Fruit fly (Drosophila melanogaster) whole organism, embryonic: Measurements from ENCODE around the gene CG32428.

Source experiments
- Antp ChIP-seq: fragments of 200-800 bp; sonication (Bioruptor generic); optimal IDR thresholded peaks from 3 replicates; lab custom pipeline; 2016; ENCODE audit warnings: missing biosample characterization, missing genetic modification characterization
- Asciz ChIP-seq: fragments of 200-800 bp; sonication (Bioruptor generic); optimal IDR thresholded peaks from 2 replicates; lab custom pipeline; 2017; ENCODE audit warnings: missing biosample characterization, mild to moderate bottlenecking, missing genetic modification characterization, missing genetic modification reagents
- CG10209 ChIP-seq: fragments of 200-800 bp; sonication (Bioruptor generic); optimal IDR thresholded peaks from 3 replicates; lab custom pipeline; 2017; ENCODE audit warnings: missing biosample characterization, mild to moderate bottlenecking, missing genetic modification characterization, missing genetic modification reagents
- CG12236 ChIP-seq: fragments of 200-800 bp; sonication (Bioruptor generic); optimal IDR thresholded peaks from 2 replicates; lab custom pipeline; 2016; ENCODE audit warnings: missing biosample characterization, missing genetic modification characterization
- CG12299 ChIP-seq: fragments of 200-800 bp; sonication (Bioruptor generic); optimal IDR thresholded peaks from 2 replicates; lab custom pipeline; 2018; ENCODE audit warnings: missing biosample characterization, mild to moderate bottlenecking, missing genetic modification characterization
- CG15011 ChIP-seq: fragments of 200-800 bp; sonication (Bioruptor generic); optimal IDR thresholded peaks from 3 replicates; lab custom pipeline; 2018; ENCODE audit warnings: missing biosample characterization, mild to moderate bottlenecking, missing genetic modification characterization
- CG16813 ChIP-seq: fragments of 200-800 bp; sonication (Bioruptor generic); IDR thresholded peaks from 3 replicates; pipeline ENCODE4 v1.3.6; 2022; ENCODE audit warnings: missing biosample characterization, missing genetic modification characterization; ENCODE audit not compliant: partially characterized antibody
- CG1832 ChIP-seq: fragments of 200-800 bp; sonication (Bioruptor generic); optimal IDR thresholded peaks from 2 replicates; lab custom pipeline; 2017; ENCODE audit warnings: missing biosample characterization, mild to moderate bottlenecking, missing genetic modification characterization, inconsistent platforms
- CG18619 ChIP-seq: fragments of 200-800 bp; sonication (Bioruptor generic); optimal IDR thresholded peaks from 3 replicates; lab custom pipeline; 2017; ENCODE audit warnings: missing biosample characterization, mild to moderate bottlenecking, missing genetic modification characterization
- CG18764 ChIP-seq: fragments of 200-800 bp; sonication (Bioruptor generic); optimal IDR thresholded peaks from 3 replicates; lab custom pipeline; 2016; ENCODE audit warnings: missing biosample characterization, missing genetic modification characterization
- CG2889 ChIP-seq: fragments of 200-800 bp; sonication (Bioruptor generic); IDR thresholded peaks from 3 replicates; pipeline ENCODE4 v1.3.6; 2022; ENCODE audit warnings: missing biosample characterization, missing genetic modification characterization
- CG30020 ChIP-seq: fragments of 200-800 bp; optimal IDR thresholded peaks from 2 replicates; lab custom pipeline; 2019; ENCODE audit warnings: missing biosample characterization, mild to moderate bottlenecking, missing genetic modification characterization, moderate library complexity
- CG30403 ChIP-seq: fragments of 200-800 bp; sonication (Bioruptor generic); optimal IDR thresholded peaks from 3 replicates; lab custom pipeline; 2016; ENCODE audit warnings: missing biosample characterization, missing genetic modification characterization
- CG31388 ChIP-seq: fragments of 200-800 bp; sonication (Bioruptor generic); optimal IDR thresholded peaks from 2 replicates; lab custom pipeline; 2016; ENCODE audit warnings: missing biosample characterization, missing genetic modification characterization
- CG31441 ChIP-seq: fragments of 200-800 bp; sonication (Bioruptor generic); IDR thresholded peaks from 2 replicates; pipeline ENCODE4 v1.3.6; 2022; ENCODE audit warnings: missing biosample characterization, missing genetic modification characterization
- CG4360 ChIP-seq: fragments of 200-800 bp; sonication (Bioruptor generic); IDR thresholded peaks from 2 replicates; pipeline ENCODE4 v1.3.6; 2022; ENCODE audit warnings: missing biosample characterization, missing genetic modification characterization
- CG4424 ChIP-seq: fragments of 200-800 bp; sonication (Bioruptor generic); optimal IDR thresholded peaks from 3 replicates; lab custom pipeline; 2016; ENCODE audit warnings: missing biosample characterization, missing genetic modification characterization
- CG4820 ChIP-seq: fragments of 200-800 bp; sonication (Bioruptor generic); optimal IDR thresholded peaks from 3 replicates; lab custom pipeline; 2016; ENCODE audit warnings: missing biosample characterization, missing genetic modification characterization
- CG5245 ChIP-seq: fragments of 200-800 bp; sonication (Bioruptor generic); optimal IDR thresholded peaks from 3 replicates; lab custom pipeline; 2016; ENCODE audit warnings: missing biosample characterization, missing genetic modification characterization
- CG7271 ChIP-seq: fragments of 200-800 bp; sonication (Bioruptor generic); optimal IDR thresholded peaks from 2 replicates; lab custom pipeline; 2018; ENCODE audit warnings: missing biosample characterization, mild to moderate bottlenecking, missing genetic modification characterization, moderate library complexity
- CG8924 ChIP-seq: fragments of 200-800 bp; optimal IDR thresholded peaks from 3 replicates; lab custom pipeline; 2019; ENCODE audit warnings: missing biosample characterization, mild to moderate bottlenecking, missing genetic modification characterization, moderate library complexity
- Fer2 ChIP-seq: fragments of 200-800 bp; sonication (Bioruptor generic); optimal IDR thresholded peaks from 2 replicates; lab custom pipeline; 2018; ENCODE audit warnings: missing biosample characterization, mild to moderate bottlenecking, missing genetic modification characterization, moderate library complexity
- Gsc ChIP-seq: fragments of 200-800 bp; sonication (Bioruptor generic); IDR thresholded peaks from 2 replicates; pipeline ENCODE4 v1.3.6; 2022; ENCODE audit warnings: missing biosample characterization, missing genetic modification characterization
- HmgD ChIP-seq: fragments of 200-800 bp; sonication (Bioruptor generic); optimal IDR thresholded peaks from 3 replicates; lab custom pipeline; 2016; ENCODE audit warnings: missing biosample characterization, missing genetic modification characterization
- Nf-YC ChIP-seq: fragments of 200-800 bp; optimal IDR thresholded peaks from 3 replicates; lab custom pipeline; 2019; ENCODE audit warnings: missing biosample characterization, mild to moderate bottlenecking, missing genetic modification characterization, moderate library complexity
- Oaz ChIP-seq: fragments of 200-800 bp; sonication (Bioruptor generic); IDR thresholded peaks from 2 replicates; pipeline ENCODE4 v1.3.6; 2022; ENCODE audit warnings: missing biosample characterization, missing genetic modification characterization
- Optix ChIP-seq: fragments of 200-800 bp; sonication (Bioruptor generic); IDR thresholded peaks from 3 replicates; pipeline ENCODE4 v1.3.6; 2022; ENCODE audit warnings: missing biosample characterization, missing genetic modification characterization
- PHDP ChIP-seq: fragments of 200-800 bp; sonication (Bioruptor generic); optimal IDR thresholded peaks from 3 replicates; lab custom pipeline; 2018; ENCODE audit warnings: missing biosample characterization, mild to moderate bottlenecking, missing genetic modification characterization, moderate library complexity
- Spps ChIP-seq: fragments of 200-800 bp; sonication (Bioruptor generic); optimal IDR thresholded peaks from 2 replicates; lab custom pipeline; 2018; ENCODE audit warnings: missing biosample characterization, mild to moderate bottlenecking, missing genetic modification characterization
- Usf ChIP-seq: fragments of 200-800 bp; sonication (Bioruptor generic); optimal IDR thresholded peaks from 2 replicates; lab custom pipeline; 2017; ENCODE audit warnings: missing genotype, missing biosample characterization, missing genetic modification characterization
- Xrp1 ChIP-seq: fragments of 200-800 bp; sonication (Bioruptor generic); IDR thresholded peaks from 2 replicates; pipeline ENCODE4 v1.3.6; 2022; ENCODE audit warnings: missing biosample characterization, missing genetic modification characterization
- abd-A ChIP-seq: fragments of 200-800 bp; sonication (Bioruptor generic); optimal IDR thresholded peaks from 3 replicates; lab custom pipeline; 2019; ENCODE audit warnings: missing biosample characterization, mild to moderate bottlenecking, missing genetic modification characterization, moderate library complexity
- dm ChIP-seq: fragments of 200-800 bp; sonication (Bioruptor generic); optimal IDR thresholded peaks from 3 replicates; lab custom pipeline; 2016; ENCODE audit warnings: missing biosample characterization, missing genetic modification characterization
- dmrt11E ChIP-seq: fragments of 200-800 bp; sonication (Bioruptor generic); optimal IDR thresholded peaks from 3 replicates; lab custom pipeline; 2018; ENCODE audit warnings: missing biosample characterization, mild to moderate bottlenecking, missing genetic modification characterization, moderate library complexity
- dpn ChIP-seq, 2 experiments: fragments of 200-800 bp; sonication (Bioruptor generic); optimal IDR thresholded peaks; 3 replicates each; lab custom pipeline; 2016; ENCODE audit warnings: missing biosample characterization in 2 of 2, missing genetic modification characterization in 2 of 2
- ems ChIP-seq: fragments of 200-800 bp; sonication (Bioruptor generic); optimal IDR thresholded peaks from 3 replicates; lab custom pipeline; 2016; ENCODE audit warnings: missing biosample characterization, missing genetic modification characterization
- en ChIP-seq: fragments of 200-800 bp; sonication (Bioruptor generic); optimal IDR thresholded peaks from 2 replicates; lab custom pipeline; 2016; ENCODE audit warnings: missing biosample characterization, missing genetic modification characterization
- exex ChIP-seq: fragments of 200-800 bp; sonication (Bioruptor generic); optimal IDR thresholded peaks from 4 replicates; lab custom pipeline; 2018; ENCODE audit warnings: missing biosample characterization, mild to moderate bottlenecking, missing genetic modification characterization, moderate library complexity
- gem ChIP-seq: fragments of 200-800 bp; sonication (Bioruptor generic); optimal IDR thresholded peaks from 2 replicates; lab custom pipeline; 2019; ENCODE audit warnings: missing biosample characterization, mild to moderate bottlenecking, missing genetic modification characterization, moderate library complexity
- grau ChIP-seq: fragments of 200-800 bp; optimal IDR thresholded peaks from 3 replicates; lab custom pipeline; 2019; ENCODE audit warnings: missing biosample characterization, mild to moderate bottlenecking, missing genetic modification characterization, moderate library complexity
- jing ChIP-seq: fragments of 200-800 bp; sonication (Bioruptor generic); optimal IDR thresholded peaks from 2 replicates; lab custom pipeline; 2018; ENCODE audit warnings: missing biosample characterization, mild to moderate bottlenecking, missing genetic modification characterization
- nau ChIP-seq: fragments of 200-800 bp; sonication (Bioruptor generic); optimal IDR thresholded peaks from 3 replicates; lab custom pipeline; 2017; ENCODE audit warnings: missing biosample characterization, mild to moderate bottlenecking, missing genetic modification characterization, missing genetic modification reagents
- pnt ChIP-seq: fragments of 200-800 bp; sonication (Bioruptor generic); optimal IDR thresholded peaks from 3 replicates; lab custom pipeline; 2016; ENCODE audit warnings: missing biosample characterization, missing genetic modification characterization
- scrt ChIP-seq: fragments of 200-800 bp; sonication (Bioruptor generic); optimal IDR thresholded peaks from 2 replicates; lab custom pipeline; 2018; ENCODE audit warnings: missing biosample characterization, mild to moderate bottlenecking, missing genetic modification characterization, moderate library complexity
- sim ChIP-seq: fragments of 200-800 bp; sonication (Bioruptor generic); IDR thresholded peaks from 2 replicates; pipeline ENCODE4 v1.3.6; 2022; ENCODE audit warnings: missing biosample characterization, missing genetic modification characterization
- sr ChIP-seq: fragments of 200-800 bp; sonication (Bioruptor generic); IDR thresholded peaks from 3 replicates; pipeline ENCODE4 v1.3.6; 2022; ENCODE audit warnings: missing biosample characterization, missing genetic modification characterization
- wor ChIP-seq: fragments of 200-800 bp; sonication (Bioruptor generic); IDR thresholded peaks from 2 replicates; pipeline ENCODE4 v1.3.6; 2022; ENCODE audit warnings: missing biosample characterization, missing genetic modification characterization
- zen2 ChIP-seq: fragments of 200-800 bp; sonication (Bioruptor generic); IDR thresholded peaks from 3 replicates; pipeline ENCODE4 v1.3.6; 2022; ENCODE audit warnings: missing biosample characterization, missing genetic modification characterization; ENCODE audit not compliant: partially characterized antibody
- zfh1 ChIP-seq: fragments of 200-800 bp; sonication (Bioruptor generic); IDR thresholded peaks from 3 replicates; pipeline ENCODE4 v1.3.6; 2022; ENCODE audit warnings: missing biosample characterization, missing genetic modification characterization

Gene CG32428

DNA sequence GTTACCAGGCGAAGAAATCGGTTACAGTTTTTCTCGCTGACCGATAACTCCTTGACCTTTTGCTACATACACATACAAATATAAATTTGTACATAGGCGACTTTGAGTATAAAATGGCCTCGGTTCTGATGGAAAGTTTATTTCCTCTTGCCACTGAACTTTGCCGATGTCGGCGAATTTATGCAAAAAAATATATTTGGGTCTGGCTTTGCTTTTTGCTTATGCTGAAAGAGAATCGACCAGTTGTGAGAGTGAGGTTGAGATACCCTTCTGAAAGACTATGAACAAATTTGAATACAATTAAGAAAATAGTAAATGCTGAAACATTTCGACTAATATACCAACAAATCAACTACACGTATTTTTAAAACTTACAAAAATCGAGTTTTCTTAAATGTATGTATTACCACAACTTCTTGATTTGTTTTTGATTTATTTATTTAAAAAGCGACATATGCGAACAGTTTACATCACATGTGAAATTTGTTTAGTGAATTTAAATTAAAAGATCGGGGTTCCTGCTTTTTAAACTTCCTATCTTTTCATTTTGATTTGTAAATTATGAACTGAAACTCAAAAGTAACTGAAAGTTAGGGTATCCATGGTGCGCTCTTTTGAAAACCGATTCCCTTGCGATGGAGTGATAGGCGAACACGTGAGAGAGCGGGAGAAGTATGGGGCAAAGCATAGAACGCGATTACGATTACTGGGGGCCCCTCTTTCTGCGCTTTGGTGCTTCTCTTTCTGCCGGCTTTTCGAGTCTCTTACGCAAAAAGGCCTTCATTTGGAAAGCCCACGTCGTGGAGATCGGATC is 35.8 kb upstream of the CG32428 start (continued):
- peak; percentile 63 for TF ChIP-seq CG12299
- TF ChIP-seq Fer2 (tag; lab: Kevin White, UChicago) = peak; percentile 60
- peak; percentile 75 for TF ChIP-seq CG31441 (GFP tag; lab: Robert Waterston, UW)
- TF ChIP-seq nau = peak; percentile 70
- no peak for TF ChIP-seq CG4360
- peak; percentile 43 for TF ChIP-seq CG30020 (tag; lab: Kevin White, UChicago)
- no peak for TF ChIP-seq CG16813
- no peak for TF ChIP-seq wor (GFP tag; lab: Robert Waterston, UW)
- no peak for TF ChIP-seq Oaz
- TF ChIP-seq CG10209 (GFP tag; lab: Kevin White, UChicago) = peak; percentile 78
- TF ChIP-seq pnt (GFP tag; lab: Kevin White, UChicago) = peak; percentile 48
- peak; percentile 81 for TF ChIP-seq PHDP (tag; lab: Kevin White, UChicago)
- TF ChIP-seq Asciz (GFP tag; lab: Kevin White, UChicago) = peak; percentile 85
- TF ChIP-seq Usf (GFP tag; lab: Kevin White, UChicago) = peak; percentile 55
- TF ChIP-seq sim (GFP tag; lab: Robert Waterston, UW) = no peak
- TF ChIP-seq scrt (GFP tag; lab: Kevin White, UChicago) = peak; percentile 78
- TF ChIP-seq CG4820 (GFP tag; lab: Kevin White, UChicago) = peak; percentile 70
- TF ChIP-seq ems (GFP tag; lab: Kevin White, UChicago) = peak; percentile 63
- 0 out of 3 replicates have a peak, but pooled peaks have one; percentile 23 for TF ChIP-seq zfh1 (GFP tag; lab: Robert Waterston, UW)
- TF ChIP-seq dm = peak; percentile 14
- TF ChIP-seq HmgD (GFP tag; lab: Kevin White, UChicago) = no peak
- TF ChIP-seq dmrt11E (tag; lab: Kevin White, UChicago) = peak; percentile 78
- TF ChIP-seq abd-A (tag; lab: Kevin White, UChicago) = no peak
- peak; percentile 51 for TF ChIP-seq exex (tag; lab: Kevin White, UChicago)
- no peak for TF ChIP-seq sr (GFP tag; lab: Robert Waterston, UW)
- peak; percentile 20 for TF ChIP-seq CG5245 (GFP tag; lab: Kevin White, UChicago)
- TF ChIP-seq zen2 (GFP tag; lab: Robert Waterston, UW) = no peak
- peak; percentile 90 for TF ChIP-seq CG8924 (tag; lab: Kevin White, UChicago)
- TF ChIP-seq Optix = no peak
- TF ChIP-seq Nf-YC (tag; lab: Kevin White, UChicago) = peak; percentile 75
- TF ChIP-seq Gsc (GFP tag; lab: Robert Waterston, UW) = no peak
- TF ChIP-seq CG15011 (GFP tag; lab: Kevin White, UChicago) = peak; percentile 85
- 0 out of 2 replicates have a peak, but pooled peaks have one; percentile 54 for TF ChIP-seq Xrp1 (GFP tag; lab: Robert Waterston, UW)
- no peak for TF ChIP-seq CG18764 (GFP tag; lab: Kevin White, UChicago)
- TF ChIP-seq CG30403 (GFP tag; lab: Kevin White, UChicago) = peak; percentile 88
- peak; percentile 66 to 76 for TF ChIP-seq dpn (GFP tag; optimal IDR thresholded peaks at IDR 0.05; lab: Kevin White, UChicago)
- peak; percentile 78 for TF ChIP-seq CG4424 (GFP tag; lab: Kevin White, UChicago)
- no peak for TF ChIP-seq CG31388
- no peak for TF ChIP-seq CG2889 (GFP tag; lab: Robert Waterston, UW)
- peak; percentile 81 for TF ChIP-seq CG18619
- TF ChIP-seq CG7271 (tag; lab: Kevin White, UChicago) = no peak
- peak; percentile 35 for TF ChIP-seq CG12236
- TF ChIP-seq jing (GFP tag; lab: Kevin White, UChicago) = no peak
- peak; percentile 88 for TF ChIP-seq grau (tag; lab: Kevin White, UChicago)
- peak; percentile 56 for TF ChIP-seq Spps (tag; lab: Kevin White, UChicago)
- peak; percentile 89 for TF ChIP-seq gem (tag; lab: Kevin White, UChicago)
- TF ChIP-seq Antp (GFP tag; lab: Kevin White, UChicago) = peak; percentile 5
- TF ChIP-seq en (GFP tag; lab: Kevin White, UChicago) = peak; percentile 47
- no peak for TF ChIP-seq CG1832 (GFP tag; lab: Kevin White, UChicago)
